Fruit fly (Drosophila melanogaster): Measurements from ENCODE around the gene capt.

The capt gene

DNA sequence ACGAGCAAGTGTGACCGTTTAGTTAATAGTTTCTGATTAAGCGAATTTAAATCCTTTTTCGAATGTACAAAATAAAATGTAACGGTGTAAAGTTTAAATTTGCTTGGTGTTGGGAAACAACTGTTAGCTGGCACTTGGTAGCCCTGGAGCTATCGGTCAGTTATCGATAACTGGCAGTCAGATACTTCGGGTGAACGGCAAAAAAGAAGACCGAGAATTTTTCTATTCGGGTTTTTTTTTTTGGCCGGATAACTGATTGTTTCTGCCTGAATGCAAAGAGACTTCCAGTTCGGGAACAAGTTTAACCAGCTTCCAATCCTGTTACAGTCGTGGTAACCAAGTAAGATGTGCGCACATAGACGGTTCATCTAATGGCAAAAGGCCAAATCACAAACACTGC lies 19.5 kb upstream of the capt start, which contains the start of gene CG4896 (continued):
- TF ChIP-seq CG10267 (tag; optimal IDR thresholded peaks at IDR 0.05) = peak; percentile 93
- TF ChIP-seq tll (GFP tag; optimal IDR thresholded peaks at IDR 0.05) = no peak
- no peak for TF ChIP-seq en (GFP tag; optimal IDR thresholded peaks at IDR 0.05)
- peak; percentile 57; the same call in 2 of the 3 replicates for TF ChIP-seq CG14860 (GFP tag; IDR thresholded peaks at IDR 0.05; ENCODE audit: partially characterized antibody)
- no peak for TF ChIP-seq CG7271 (tag; optimal IDR thresholded peaks at IDR 0.05)
- no peak for TF ChIP-seq sob (GFP tag; IDR thresholded peaks at IDR 0.05)
- TF ChIP-seq nom (GFP tag; optimal IDR thresholded peaks at IDR 0.05) = no peak
- TF ChIP-seq CG12071 (GFP tag; optimal IDR thresholded peaks at IDR 0.05) = no peak
- peak; percentile 61 for TF ChIP-seq CG15514 (GFP tag; optimal IDR thresholded peaks at IDR 0.05)
- no peak for TF ChIP-seq stc (GFP tag; IDR thresholded peaks at IDR 0.05)
- TF ChIP-seq MESR4 (GFP tag; optimal IDR thresholded peaks at IDR 0.05) = peak; percentile 74
- TF ChIP-seq CG11504 (tag; optimal IDR thresholded peaks at IDR 0.05) = no peak
- TF ChIP-seq crp (GFP tag; optimal IDR thresholded peaks at IDR 0.05) = no peak
- no peak for TF ChIP-seq CG17612 (GFP tag; IDR thresholded peaks at IDR 0.05)
- no peak for TF ChIP-seq CG12391 (tag; optimal IDR thresholded peaks at IDR 0.05)
- no peak for TF ChIP-seq ase (GFP tag; IDR thresholded peaks at IDR 0.05)
- TF ChIP-seq Bdp1 (GFP tag; optimal IDR thresholded peaks at IDR 0.05) = no peak
- TF ChIP-seq CG4360 (GFP tag; IDR thresholded peaks at IDR 0.05) = no peak
- TF ChIP-seq CG2129 (GFP tag; IDR thresholded peaks at IDR 0.05; ENCODE audit: partially characterized antibody) = no peak
- no peak for TF ChIP-seq CG31224 (GFP tag; IDR thresholded peaks at IDR 0.05)
- peak; percentile 6 for TF ChIP-seq fu2 (GFP tag; optimal IDR thresholded peaks at IDR 0.05)
- TF ChIP-seq H15 (GFP tag; IDR thresholded peaks at IDR 0.05) = no peak
- no peak for TF ChIP-seq CG32767 (GFP tag; IDR thresholded peaks at IDR 0.05)
- no peak for TF ChIP-seq Adf1 (GFP tag; IDR thresholded peaks at IDR 0.05)
- no peak for TF ChIP-seq CG17328 (GFP tag; IDR thresholded peaks at IDR 0.05)
- TF ChIP-seq CG31365 (tag; optimal IDR thresholded peaks at IDR 0.05) = no peak
- no peak for TF ChIP-seq bigmax (GFP tag; optimal IDR thresholded peaks at IDR 0.05)
- peak; percentile 94 for TF ChIP-seq Dref (GFP tag; IDR thresholded peaks at IDR 0.05)
- no peak for TF ChIP-seq CG6175 (GFP tag; IDR thresholded peaks at IDR 0.05)
- TF ChIP-seq Gsc (GFP tag; IDR thresholded peaks at IDR 0.05) = no peak
- no peak for TF ChIP-seq Blimp-1 (GFP tag; optimal IDR thresholded peaks at IDR 0.05)
- TF ChIP-seq CG33557 (GFP tag; optimal IDR thresholded peaks at IDR 0.05) = no peak
- TF ChIP-seq aop (GFP tag; IDR thresholded peaks at IDR 0.05) = no peak
- TF ChIP-seq chinmo (GFP tag; IDR thresholded peaks at IDR 0.05; ENCODE audit: partially characterized antibody) = peak; percentile 77; the same call in 1 of the 4 replicates
- no peak for TF ChIP-seq prd (optimal IDR thresholded peaks at IDR 0.05)
- no peak for TF ChIP-seq prd (GFP tag; IDR thresholded peaks at IDR 0.05)
- TF ChIP-seq tgo (GFP tag; IDR thresholded peaks at IDR 0.05) = no peak
- no peak for TF ChIP-seq sens (GFP tag)
- no peak for TF ChIP-seq NK7.1 (GFP tag; optimal IDR thresholded peaks at IDR 0.05)
- TF ChIP-seq Xbp1 (GFP tag; optimal IDR thresholded peaks at IDR 0.05) = peak; percentile 19
- TF ChIP-seq HLH4C (GFP tag; IDR thresholded peaks at IDR 0.05; ENCODE audit: partially characterized antibody) = peak; percentile 66
- TF ChIP-seq CG7556 (GFP tag; optimal IDR thresholded peaks at IDR 0.05) = no peak
- no peak for TF ChIP-seq CG18599 (GFP tag; optimal IDR thresholded peaks at IDR 0.05)
- no peak for TF ChIP-seq CrebB (tag; optimal IDR thresholded peaks at IDR 0.05)
- no peak for TF ChIP-seq CG3407 (GFP tag; optimal IDR thresholded peaks at IDR 0.05)
- TF ChIP-seq Usf (GFP tag; optimal IDR thresholded peaks at IDR 0.05) = no peak
- peak; percentile 71 for TF ChIP-seq CG34224 (GFP tag; IDR thresholded peaks at IDR 0.05; ENCODE audit: partially characterized antibody)
- no peak for TF ChIP-seq NC2α (GFP tag; optimal IDR thresholded peaks at IDR 0.05)
- no peak for TF ChIP-seq Dad (GFP tag; optimal IDR thresholded peaks at IDR 0.05)
- TF ChIP-seq CG18011 (GFP tag; optimal IDR thresholded peaks at IDR 0.05) = no peak
- TF ChIP-seq wor (GFP tag; IDR thresholded peaks at IDR 0.05) = no peak
